Fruit fly (Drosophila melanogaster): ENCODE measurements around the gene CG14200.

Gene CG14200

dm6 chrX:19565714-19566316 lies 70.5 kb downstream of the CG14200 start, which contains the start of the genes Grip84 and car (continued):
- TF ChIP-seq CG14441 (GFP tag; IDR thresholded peaks at IDR 0.05) (peak; percentile 67), kah (GFP tag; optimal IDR thresholded peaks at IDR 0.05) (no peak), CG5953 (GFP tag; IDR thresholded peaks at IDR 0.05) (no peak), unpg (GFP tag; optimal IDR thresholded peaks at IDR 0.05) (peak; percentile 71), CG10366 (GFP tag; IDR thresholded peaks at IDR 0.05) (peak; percentile 62; the same call in 1 of the 2 replicates), Oaz (GFP tag; IDR thresholded peaks at IDR 0.05) (peak; percentile 49; the same call in 1 of the 2 replicates), Chrac-16 (GFP tag; optimal IDR thresholded peaks at IDR 0.05) (peak; percentile 67), CG31224 (GFP tag; IDR thresholded peaks at IDR 0.05) (peak; percentile 49), tx (GFP tag; optimal IDR thresholded peaks at IDR 0.05) (no peak), vvl (GFP tag; IDR thresholded peaks at IDR 0.05) (peak; percentile 37; the same call in 1 of the 2 replicates), zfh2 (GFP tag; optimal IDR thresholded peaks at IDR 0.05) (peak; percentile 57), CG7271 (tag; optimal IDR thresholded peaks at IDR 0.05) (no peak), CG2712 (tag; optimal IDR thresholded peaks at IDR 0.05) (peak; percentile 76), CG3163 (GFP tag; optimal IDR thresholded peaks at IDR 0.05) (no peak), nau (GFP tag; optimal IDR thresholded peaks at IDR 0.05) (no peak), Dad (GFP tag; optimal IDR thresholded peaks at IDR 0.05) (peak; percentile 46), slou (GFP tag; optimal IDR thresholded peaks at IDR 0.05) (peak; percentile 50), Ssrp (tag; optimal IDR thresholded peaks at IDR 0.05) (peak; percentile 79), Med (GFP tag) (peak; percentile 88), hb (GFP tag; IDR thresholded peaks at IDR 0.05; ENCODE audit: partially characterized antibody) (no peak), fu2 (GFP tag; optimal IDR thresholded peaks at IDR 0.05) (no peak), cwo (GFP tag; optimal IDR thresholded peaks at IDR 0.05) (no peak), mam (GFP tag; optimal IDR thresholded peaks at IDR 0.05) (peak; percentile 80), E2f1 (GFP tag; IDR thresholded peaks at IDR 0.05) (peak; percentile 32; the same call in 1 of the 2 replicates), CG6254 (GFP tag; optimal IDR thresholded peaks at IDR 0.05) (no peak), da (GFP tag; optimal IDR thresholded peaks at IDR 0.05) (peak; percentile 25), kay (GFP tag; optimal IDR thresholded peaks at IDR 0.05) (peak; percentile 26), CG14860 (GFP tag; IDR thresholded peaks at IDR 0.05; ENCODE audit: partially characterized antibody) (no peak), CG13775 (GFP tag; optimal IDR thresholded peaks at IDR 0.05) (peak; percentile 70), CG10565 (GFP tag; optimal IDR thresholded peaks at IDR 0.05) (no peak), mld (GFP tag; IDR thresholded peaks at IDR 0.05; ENCODE audit: partially characterized antibody) (no peak), peb (GFP tag; IDR thresholded peaks at IDR 0.05) (peak; percentile 11; the same call in 1 of the 2 replicates), Trl (optimal IDR thresholded peaks at IDR 0.05) (no peak), Trl (GFP tag; optimal IDR thresholded peaks at IDR 0.05) (peak; percentile 66), inv (GFP tag; IDR thresholded peaks at IDR 0.05; ENCODE audit: partially characterized antibody) (no peak), Nf-YC (tag; optimal IDR thresholded peaks at IDR 0.05) (peak; percentile 59), CG3726 (GFP tag; IDR thresholded peaks at IDR 0.05) (no peak), CG4328 (GFP tag; optimal IDR thresholded peaks at IDR 0.05) (peak; percentile 47), stwl (tag; optimal IDR thresholded peaks at IDR 0.05) (peak; percentile 58), sr (GFP tag; IDR thresholded peaks at IDR 0.05) (peak; percentile 97), GATAe (GFP tag; conservative IDR thresholded peaks at IDR 0.05) (no peak), CG10147 (GFP tag; optimal IDR thresholded peaks at IDR 0.05) (no peak), CG12769 (tag; optimal IDR thresholded peaks at IDR 0.05) (no peak), sna (GFP tag; IDR thresholded peaks at IDR 0.05; ENCODE audit: partially characterized antibody) (no peak), fd96Cb (tag; optimal IDR thresholded peaks at IDR 0.05) (peak; percentile 56), knrl (GFP tag; IDR thresholded peaks at IDR 0.05; ENCODE audit: partially characterized antibody) (no peak), CG9437 (GFP tag; optimal IDR thresholded peaks at IDR 0.05) (peak; percentile 56), Antp (GFP tag; optimal IDR thresholded peaks at IDR 0.05) (peak; percentile 44), org-1 (GFP tag; optimal IDR thresholded peaks at IDR 0.05) (peak; percentile 7), eve (GFP tag; optimal IDR thresholded peaks at IDR 0.05) (no peak)
